Worm (Caenorhabditis elegans) whole organism, midembryonic: ENCODE data around the gene F54E2.1.

Experiments
- T22C8.4 ChIP-seq: fragments of 200-800 bp; sonication (Bioruptor generic); IDR thresholded peaks from 2 replicates; pipeline ENCODE4 v1.3.6; 2022; ENCODE audit warnings: missing genetic modification characterization, missing compliant biosample characterization
- cog-1 ChIP-seq: sonication (generic microtip); optimal IDR thresholded peaks from 2 replicates; lab custom pipeline; 2016; ENCODE audit warnings: missing genetic modification characterization, missing compliant biosample characterization
- flt-1 ChIP-seq: fragments of 200-800 bp; sonication (Bioruptor generic); IDR thresholded peaks from 2 replicates; pipeline ENCODE4 v1.3.6; 2022; ENCODE audit warnings: missing genetic modification characterization, missing compliant biosample characterization
- klf-2 ChIP-seq: fragments of 200-800 bp; sonication (Bioruptor generic); conservative IDR thresholded peaks from 2 replicates; pipeline ENCODE4 v1.3.6; 2022; ENCODE audit warnings: missing genetic modification reagents, missing genetic modification characterization, missing compliant biosample characterization
- med-1 ChIP-seq: sonication (generic microtip); optimal IDR thresholded peaks from 2 replicates; lab custom pipeline; 2017; ENCODE audit warnings: missing genetic modification characterization, mild to moderate bottlenecking, missing compliant biosample characterization, antibody characterized with exemption, missing genetic modification reagents; ENCODE audit not compliant: insufficient read depth
- ref-1 ChIP-seq: fragments of 200-800 bp; sonication (Bioruptor generic); conservative IDR thresholded peaks from 2 replicates; pipeline ENCODE4 v1.3.6; 2022; ENCODE audit warnings: missing genetic modification reagents, missing genetic modification characterization, missing compliant biosample characterization
- tab-1 ChIP-seq: fragments of 200-800 bp; sonication (Bioruptor generic); IDR thresholded peaks from 2 replicates; pipeline ENCODE4 v1.3.6; 2022; ENCODE audit warnings: missing genetic modification characterization, missing compliant biosample characterization
- ztf-23 ChIP-seq: fragments of 200-800 bp; sonication (Bioruptor generic); IDR thresholded peaks from 2 replicates; pipeline ENCODE4 v1.3.6; 2022; ENCODE audit warnings: missing genetic modification reagents, missing genetic modification characterization, missing compliant biosample characterization
- ztf-29 ChIP-seq: fragments of 200-800 bp; sonication (Bioruptor generic); IDR thresholded peaks from 2 replicates; pipeline ENCODE4 v1.3.6; 2022; ENCODE audit warnings: missing genetic modification reagents, missing genetic modification characterization, missing compliant biosample characterization

The F54E2.1 gene

DNA sequence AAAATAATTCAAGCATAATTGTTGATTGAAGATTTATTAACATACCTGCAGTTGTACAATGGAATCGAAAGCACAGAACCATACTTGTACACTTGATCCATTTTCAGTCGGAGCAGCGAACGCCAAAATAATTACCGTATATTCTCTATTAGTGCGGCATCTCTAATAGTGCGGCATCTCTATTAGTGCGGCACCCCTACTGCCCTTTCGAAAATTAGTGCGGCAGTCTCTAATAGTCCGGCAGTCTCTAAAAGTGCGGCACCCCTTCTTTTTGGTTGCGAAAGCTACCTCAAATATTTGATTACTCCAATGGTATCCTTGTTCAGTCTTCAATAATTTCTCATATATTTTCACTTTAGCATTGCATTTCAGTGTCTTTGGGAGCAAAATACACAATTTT lies 7.9 kb downstream of the F54E2.1 start, which contains the start of gene srt-34:
Gene srt-34, minus strand, starts transcription at position 101 of the 400 bp plus-strand sequence.
- TF ChIP-seq ztf-29 (no peak), cog-1 (tag; lab: Kevin White, UChicago) (no peak), T22C8.4 (no peak), ztf-23 (GFP tag; lab: Robert Waterston, UW) (no peak), tab-1 (GFP tag; lab: Robert Waterston, UW) (no peak), klf-2 (GFP tag; lab: Robert Waterston, UW) (no peak), med-1 (no peak), ref-1 (GFP tag; lab: Robert Waterston, UW) (no peak), flt-1 (no peak)

DNA sequence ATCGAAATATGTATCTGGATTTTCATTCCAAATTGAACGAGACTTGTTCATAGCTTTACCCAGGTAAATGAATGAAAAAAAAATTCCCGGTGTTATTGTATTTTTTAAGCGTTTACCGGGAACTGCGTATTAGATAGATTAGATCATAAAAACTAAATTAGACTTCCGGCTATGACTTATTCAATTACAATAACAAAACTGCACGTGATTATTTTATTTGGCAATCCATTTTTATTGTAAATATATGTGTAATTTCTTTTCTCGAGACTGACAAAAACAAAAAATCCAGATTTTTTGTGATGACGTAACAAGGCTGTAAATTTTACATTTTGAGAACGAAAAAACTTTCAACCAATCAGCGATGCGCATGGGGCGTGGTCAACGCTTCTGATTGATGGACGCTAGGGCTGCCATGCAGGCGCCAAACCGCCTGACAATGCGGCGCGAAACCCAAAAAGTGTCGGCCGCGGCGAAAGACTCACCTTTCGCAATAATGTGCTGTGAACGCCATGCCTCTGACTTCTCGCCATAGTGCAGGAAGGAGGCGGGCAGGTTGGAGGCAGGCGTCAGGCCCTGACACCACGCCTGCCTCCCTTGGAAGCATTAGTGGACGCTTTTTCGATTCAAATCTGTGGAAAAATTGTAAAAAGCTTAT lies 11.5 kb downstream of the F54E2.1 start, which contains the start of gene srh-36:
Gene srh-36, minus strand, starts transcription at position 51 of the 655 bp plus-strand sequence.
- TF ChIP-seq T22C8.4: no peak
- no peak for TF ChIP-seq ztf-23 (GFP tag; lab: Robert Waterston, UW)
- TF ChIP-seq med-1: no peak
- no peak for TF ChIP-seq cog-1 (tag; lab: Kevin White, UChicago)
- TF ChIP-seq ref-1 (GFP tag; lab: Robert Waterston, UW): no peak

DNA sequence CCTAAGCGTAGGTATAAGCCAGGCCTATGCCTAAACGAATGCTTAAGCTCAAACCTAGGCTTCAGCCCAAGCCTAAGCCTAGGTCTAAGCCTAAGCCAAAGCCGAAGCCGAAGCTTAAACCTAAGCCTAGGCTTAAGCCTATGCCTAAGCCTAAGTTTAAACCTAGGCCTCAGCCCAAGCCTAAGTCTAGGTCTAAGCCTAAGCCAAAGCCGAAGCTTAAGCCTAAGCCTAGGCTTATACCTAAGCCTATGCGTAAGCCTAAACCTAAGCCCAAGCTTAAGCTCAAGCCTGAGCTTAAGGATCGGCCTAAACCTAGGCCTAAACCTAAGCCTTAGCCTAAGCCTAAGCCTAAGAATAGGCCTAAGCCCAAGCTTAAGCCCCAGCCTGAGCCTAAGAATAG lies 15.8 kb downstream of the F54E2.1 start:
- TF ChIP-seq ztf-29: 0 out of 2 replicates have a peak, but pooled peaks have one; percentile 16
- TF ChIP-seq klf-2 (GFP tag; lab: Robert Waterston, UW): no peak
- TF ChIP-seq med-1: no peak

DNA sequence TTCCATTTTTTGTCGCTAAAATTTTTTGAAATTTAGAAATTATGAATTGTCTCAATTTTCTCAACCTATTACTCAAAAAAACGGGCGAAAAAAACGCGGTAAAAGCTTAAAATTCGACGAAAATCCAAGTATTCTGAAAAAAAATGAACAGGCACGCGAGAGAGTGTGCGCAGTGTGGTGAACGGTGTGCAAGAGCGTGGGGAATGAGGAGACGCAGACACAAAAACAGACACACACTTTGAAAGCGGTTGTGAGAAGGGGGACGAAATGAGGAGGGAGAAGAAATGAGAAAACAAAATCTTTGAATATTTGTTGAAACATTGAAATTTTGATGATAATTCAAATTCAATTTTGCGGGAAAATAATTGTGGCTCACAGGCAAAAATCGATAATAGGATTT lies 16.6 kb downstream of the F54E2.1 start, which contains the start of gene T03D3.5:
Gene T03D3.5, minus strand, starts transcription at position 21 of the 400 bp plus-strand sequence.
- TF ChIP-seq ztf-23 (GFP tag; lab: Robert Waterston, UW): no peak
- TF ChIP-seq tab-1 (GFP tag; lab: Robert Waterston, UW): no peak
- TF ChIP-seq cog-1 (tag; lab: Kevin White, UChicago): no peak
- no peak for TF ChIP-seq med-1

DNA sequence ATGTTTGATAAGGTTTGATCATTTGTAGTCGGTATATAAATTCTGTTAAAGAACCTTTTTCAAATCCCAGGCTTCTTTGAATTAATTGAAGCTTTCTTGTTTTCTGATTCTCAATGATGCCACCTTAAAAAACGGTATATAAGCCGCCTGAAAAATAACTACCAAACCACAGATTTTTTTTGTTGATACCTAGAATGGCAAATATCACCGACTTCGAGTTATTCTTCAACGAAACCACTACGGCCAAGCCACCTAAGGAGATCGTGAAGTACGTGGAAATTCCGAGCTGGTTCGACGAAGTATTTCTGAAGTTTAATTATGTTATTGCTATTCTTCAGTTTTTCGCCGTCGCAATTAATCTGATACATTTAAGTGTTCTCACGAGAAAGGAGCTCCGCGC lies 20.6 kb downstream of the F54E2.1 start, which contains the start of gene srw-2:
Gene srw-2, plus strand, starts transcription at position 62 of the 400 bp plus-strand sequence.
- TF ChIP-seq T22C8.4: no peak
- TF ChIP-seq ref-1 (GFP tag; lab: Robert Waterston, UW): no peak
- TF ChIP-seq tab-1 (GFP tag; lab: Robert Waterston, UW): no peak
- TF ChIP-seq ztf-23 (GFP tag; lab: Robert Waterston, UW): no peak
- TF ChIP-seq klf-2 (GFP tag; lab: Robert Waterston, UW): no peak
- no peak for TF ChIP-seq ztf-29
- no peak for TF ChIP-seq flt-1
- TF ChIP-seq med-1: no peak
- TF ChIP-seq cog-1 (tag; lab: Kevin White, UChicago): no peak

DNA sequence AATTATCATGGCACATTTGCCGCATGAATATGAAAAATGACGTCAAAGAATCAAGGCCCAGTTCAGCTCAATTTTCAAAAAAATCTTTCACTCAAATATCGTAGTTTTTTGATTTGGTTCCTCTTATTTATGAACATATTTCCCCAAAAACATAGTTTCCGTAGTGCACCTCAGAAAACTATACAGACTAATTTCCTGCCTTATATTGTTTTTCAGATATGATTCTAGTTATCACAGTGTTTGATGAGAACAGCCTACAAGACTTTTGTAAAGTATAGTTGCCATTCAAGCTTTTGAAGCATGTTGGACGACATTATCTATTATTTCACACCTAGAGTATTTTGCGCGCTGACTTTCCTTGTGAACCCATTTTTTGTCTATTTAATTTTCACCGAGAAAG lies 22.5 kb downstream of the F54E2.1 start, which contains the start of gene srj-50:
Gene srj-50, plus strand, starts transcription at position 301 of the 400 bp plus-strand sequence.
- no peak for TF ChIP-seq ztf-23 (GFP tag; lab: Robert Waterston, UW)
- TF ChIP-seq ref-1 (GFP tag; lab: Robert Waterston, UW): no peak
- TF ChIP-seq ztf-29: no peak

DNA sequence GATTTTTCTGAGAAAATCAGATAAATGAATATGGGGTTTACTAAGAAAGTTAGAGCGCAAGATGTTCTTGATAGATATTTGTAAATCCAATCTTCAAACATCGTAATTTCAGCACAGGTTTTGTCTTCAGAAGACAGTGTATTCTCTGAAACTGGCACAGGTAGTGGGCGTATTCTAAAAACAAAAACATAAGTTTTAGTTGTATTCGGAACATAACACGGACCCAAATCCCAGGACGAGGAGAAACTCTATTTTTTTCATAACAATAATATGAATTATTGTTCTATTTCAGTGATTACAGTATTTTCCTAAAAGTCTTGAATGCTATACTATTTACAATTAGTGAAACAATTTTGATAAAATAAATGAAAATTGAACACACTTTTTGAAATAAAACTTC lies 26.3 kb downstream of the F54E2.1 start, which contains the start of gene srj-45:
Gene srj-45, minus strand, starts transcription at position 101 of the 400 bp plus-strand sequence.
- no peak for TF ChIP-seq ztf-23 (GFP tag; lab: Robert Waterston, UW)
- no peak for TF ChIP-seq tab-1 (GFP tag; lab: Robert Waterston, UW)

DNA sequence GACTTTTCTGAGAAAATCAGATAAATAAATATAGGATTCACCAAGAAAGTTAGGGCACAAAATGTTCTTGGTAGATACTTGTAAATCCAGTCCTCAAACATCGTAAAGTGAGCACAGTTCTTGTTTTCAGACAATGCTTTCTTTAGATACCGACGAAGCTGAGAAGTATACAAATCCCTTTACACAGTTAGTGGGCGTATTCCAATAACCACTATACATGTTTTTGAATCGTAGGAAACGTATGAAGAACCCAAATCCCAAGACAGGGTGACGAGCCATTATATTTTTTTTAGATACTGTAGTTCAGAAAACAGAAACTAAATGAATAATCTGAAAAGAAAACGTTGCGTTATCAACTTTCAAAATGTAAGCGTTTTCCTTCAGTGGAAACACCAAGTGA lies 35.6 kb downstream of the F54E2.1 start, which contains the start of gene srj-44:
Gene srj-44, minus strand, starts transcription at position 101 of the 400 bp plus-strand sequence.
- TF ChIP-seq flt-1: no peak
- TF ChIP-seq T22C8.4: no peak
- TF ChIP-seq ztf-23 (GFP tag; lab: Robert Waterston, UW): no peak
- no peak for TF ChIP-seq klf-2 (GFP tag; lab: Robert Waterston, UW)
- no peak for TF ChIP-seq tab-1 (GFP tag; lab: Robert Waterston, UW)
- no peak for TF ChIP-seq cog-1 (tag; lab: Kevin White, UChicago)
- no peak for TF ChIP-seq ref-1 (GFP tag; lab: Robert Waterston, UW)

DNA sequence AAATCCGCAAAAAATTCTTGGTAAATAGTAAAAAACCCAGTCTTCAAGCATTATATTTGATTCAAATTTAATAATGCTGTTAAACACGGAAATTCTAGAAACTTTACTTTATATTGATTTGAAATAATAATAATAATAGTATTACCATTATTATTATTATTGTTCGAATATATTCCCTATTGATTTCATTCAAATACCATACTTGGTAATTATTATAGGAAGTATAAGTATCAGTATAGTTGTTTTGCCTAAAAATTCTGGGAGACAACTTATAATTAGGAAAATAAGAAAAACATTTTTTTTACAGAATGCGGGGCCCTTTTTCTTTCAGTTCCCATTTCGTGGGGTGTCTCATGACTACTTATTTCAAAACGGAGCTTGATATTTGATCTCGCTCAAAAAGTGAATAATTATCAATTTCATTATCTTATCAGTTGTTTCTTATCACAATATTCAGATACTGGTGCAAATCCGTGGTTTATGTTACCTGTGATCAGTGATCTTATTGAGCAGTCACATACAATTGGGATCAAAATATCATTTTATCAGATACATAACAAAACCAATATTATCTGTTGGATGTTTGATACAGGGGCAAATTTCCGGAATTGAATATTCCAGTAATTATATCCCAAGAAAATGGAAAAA lies 38.2 kb downstream of the F54E2.1 start, which contains the start of gene srj-49:
Gene srj-49, minus strand, starts transcription at position 51 of the 648 bp plus-strand sequence.
- no peak for TF ChIP-seq klf-2 (GFP tag; lab: Robert Waterston, UW)
- no peak for TF ChIP-seq med-1
- TF ChIP-seq ztf-29: no peak
- TF ChIP-seq ztf-23 (GFP tag; lab: Robert Waterston, UW): no peak
- TF ChIP-seq T22C8.4: no peak
- TF ChIP-seq flt-1: no peak
- TF ChIP-seq cog-1 (tag; lab: Kevin White, UChicago): no peak
- TF ChIP-seq tab-1 (GFP tag; lab: Robert Waterston, UW): no peak
- TF ChIP-seq ref-1 (GFP tag; lab: Robert Waterston, UW): no peak

DNA sequence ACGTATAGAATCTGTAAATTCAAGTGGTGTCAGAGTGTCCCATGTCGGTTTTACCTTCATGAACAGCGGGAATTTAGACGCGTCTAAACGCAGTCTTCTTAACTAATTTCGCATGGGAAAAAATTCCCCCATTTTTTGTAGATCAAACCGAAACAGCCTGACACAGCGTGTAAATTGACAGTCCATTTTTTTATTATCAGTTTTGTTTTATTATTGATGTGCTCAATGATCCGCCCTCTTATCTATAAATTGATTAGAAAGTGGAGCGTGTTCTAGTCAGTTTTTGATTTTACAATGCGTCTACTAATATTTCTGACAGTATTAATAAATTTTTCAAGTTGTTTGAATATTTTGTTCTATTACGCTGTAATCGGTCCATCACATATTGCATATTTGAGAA lies 38.9 kb downstream of the F54E2.1 start, which contains the start of gene ugt-53:
Gene ugt-53, plus strand, starts transcription at position 273 of the 400 bp plus-strand sequence.
- TF ChIP-seq ztf-23 (GFP tag; lab: Robert Waterston, UW): no peak
- no peak for TF ChIP-seq med-1
- TF ChIP-seq cog-1 (tag; lab: Kevin White, UChicago): no peak
- TF ChIP-seq klf-2 (GFP tag; lab: Robert Waterston, UW): no peak
